Fruit fly (Drosophila melanogaster) whole organism, prepupa: ENCODE measurements around the gene N.

Source experiments
- Blimp-1 ChIP-seq: fragments of 200-800 bp; sonication (Bioruptor generic); optimal IDR thresholded peaks from 3 replicates; lab custom pipeline; 2017; ENCODE audit warnings: missing biosample characterization, missing genetic modification characterization, mild to moderate bottlenecking, moderate library complexity, missing genetic modification reagents
- CG15336 ChIP-seq: fragments of 200-800 bp; sonication (Bioruptor generic); IDR thresholded peaks from 2 replicates; pipeline ENCODE4 v1.3.6; 2022; ENCODE audit warnings: missing biosample characterization, missing genetic modification characterization
- CG31627 ChIP-seq: fragments of 200-800 bp; sonication (Bioruptor generic); optimal IDR thresholded peaks from 3 replicates; lab custom pipeline; 2016; ENCODE audit warnings: missing biosample characterization, missing genetic modification characterization
- CG8119 ChIP-seq: fragments of 200-800 bp; sonication (Bioruptor generic); IDR thresholded peaks from 3 replicates; pipeline ENCODE4 v1.3.6; 2022; ENCODE audit warnings: missing biosample characterization, missing genetic modification characterization
- Ets21C ChIP-seq: fragments of 200-800 bp; sonication (Bioruptor generic); optimal IDR thresholded peaks from 3 replicates; lab custom pipeline; 2016; ENCODE audit warnings: missing biosample characterization, missing genetic modification characterization
- Smox ChIP-seq: fragments of 200-800 bp; sonication (Bioruptor generic); optimal IDR thresholded peaks from 3 replicates; lab custom pipeline; 2016; ENCODE audit warnings: missing biosample characterization, missing genetic modification characterization
- Sox102F ChIP-seq: fragments of 200-800 bp; sonication (Bioruptor generic); optimal IDR thresholded peaks from 2 replicates; lab custom pipeline; 2016; ENCODE audit warnings: missing biosample characterization, mild to moderate bottlenecking, missing genetic modification characterization
- acj6 ChIP-seq: fragments of 200-800 bp; sonication (Bioruptor generic); optimal IDR thresholded peaks from 3 replicates; lab custom pipeline; 2016; ENCODE audit warnings: missing biosample characterization, missing genetic modification characterization
- fd85E ChIP-seq: fragments of 200-800 bp; sonication (Bioruptor generic); optimal IDR thresholded peaks from 3 replicates; lab custom pipeline; 2016; ENCODE audit warnings: missing biosample characterization, missing genetic modification characterization

DNA sequence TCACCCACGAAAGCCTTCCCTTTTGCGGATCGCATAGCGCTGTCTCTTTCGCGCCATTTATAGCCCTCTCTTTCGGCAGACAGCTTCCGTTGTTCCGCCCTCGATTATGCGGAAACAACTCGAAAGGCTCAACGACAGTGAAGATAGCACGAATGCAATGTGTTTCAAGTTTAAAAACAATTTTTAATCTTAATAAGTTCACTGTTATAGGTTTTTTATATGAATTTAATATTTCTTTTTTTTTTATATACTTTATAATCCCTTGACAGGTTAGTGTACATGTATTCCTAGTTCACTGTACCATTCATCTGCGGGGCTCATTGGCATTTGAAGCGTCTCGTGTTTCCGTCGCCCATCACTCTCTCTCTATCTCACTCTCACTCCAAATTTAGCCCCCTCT, 38.3 kb upstream of the N start:
- no peak for TF ChIP-seq fd85E
- no peak for TF ChIP-seq Ets21C
- TF ChIP-seq Blimp-1 (GFP tag; lab: Kevin White, UChicago), result no peak
- no peak for TF ChIP-seq acj6 (GFP tag; lab: Kevin White, UChicago)
- no peak for TF ChIP-seq CG8119 (GFP tag; lab: Robert Waterston, UW)
- no peak for TF ChIP-seq CG31627 (GFP tag; lab: Kevin White, UChicago)
- TF ChIP-seq Sox102F (GFP tag; lab: Kevin White, UChicago), result no peak
- TF ChIP-seq CG15336 (GFP tag; lab: Robert Waterston, UW), result no peak
- TF ChIP-seq Smox (GFP tag; lab: Kevin White, UChicago), result no peak
